Fruit fly (Drosophila melanogaster): Measurements from ENCODE around the gene CG14561.

- TF ChIP-seq insv (optimal IDR thresholded peaks at IDR 0.05) (no peak), Myc (optimal IDR thresholded peaks at IDR 0.05) (no peak), psq (optimal IDR thresholded peaks at IDR 0.05) (no peak), h (optimal IDR thresholded peaks at IDR 0.05) (no peak)
These were observed 37.5 kb upstream of the CG14561 start, which contains the start of gene CG7140 for dm6 chr3L:22028225-22028624.
